Fruit fly (Drosophila melanogaster) whole organism, embryonic: ENCODE data around the gene CG5157.
A peak's percentile ranks its signal among the peaks of the same experiment; 100 is the strongest.

Experiments
- Atf3 ChIP-seq: fragments of 200-800 bp; sonication (Bioruptor generic); optimal IDR thresholded peaks from 3 replicates; lab custom pipeline; 2016; ENCODE audit warnings: missing biosample characterization, missing genetic modification characterization
- Awh ChIP-seq: fragments of 200-800 bp; sonication (Bioruptor generic); IDR thresholded peaks from 2 replicates; pipeline ENCODE4, ENCODE4 v1.3.6; 2022; ENCODE audit warnings: missing biosample characterization, missing genetic modification characterization
- CG10654 ChIP-seq: fragments of 200-800 bp; sonication (Bioruptor generic); optimal IDR thresholded peaks from 2 replicates; lab custom pipeline; 2016; ENCODE audit warnings: missing biosample characterization, missing genetic modification characterization
- CG11723 ChIP-seq: fragments of 200-800 bp; sonication (Bioruptor generic); optimal IDR thresholded peaks from 2 replicates; lab custom pipeline; 2017; ENCODE audit warnings: missing biosample characterization, mild to moderate bottlenecking, missing genetic modification characterization
- CG12155 ChIP-seq: fragments of 200-800 bp; sonication (Bioruptor generic); optimal IDR thresholded peaks from 3 replicates; lab custom pipeline; 2016; ENCODE audit warnings: missing biosample characterization, missing genetic modification characterization
- CG12769 ChIP-seq: fragments of 200-800 bp; sonication (Bioruptor generic); optimal IDR thresholded peaks from 2 replicates; lab custom pipeline; 2019; ENCODE audit warnings: missing biosample characterization, mild to moderate bottlenecking, missing genetic modification characterization, moderate library complexity
- CG12942 ChIP-seq: fragments of 200-800 bp; sonication (Bioruptor generic); optimal IDR thresholded peaks from 3 replicates; lab custom pipeline; 2016; ENCODE audit warnings: missing biosample characterization, missing genetic modification characterization
- CG13123 ChIP-seq: fragments of 200-800 bp; sonication (Bioruptor generic); optimal IDR thresholded peaks from 2 replicates; lab custom pipeline; 2016; ENCODE audit warnings: missing biosample characterization, missing genetic modification characterization
- CG15269 ChIP-seq: fragments of 200-800 bp; sonication (Bioruptor generic); optimal IDR thresholded peaks from 2 replicates; lab custom pipeline; 2018; ENCODE audit warnings: missing biosample characterization, mild to moderate bottlenecking, missing genetic modification characterization, moderate library complexity
- CG1603 ChIP-seq: fragments of 200-800 bp; sonication (Bioruptor generic); optimal IDR thresholded peaks from 2 replicates; lab custom pipeline; 2019; ENCODE audit warnings: missing biosample characterization, mild to moderate bottlenecking, missing genetic modification characterization, moderate library complexity
- CG16863 ChIP-seq: fragments of 200-800 bp; sonication (Bioruptor generic); optimal IDR thresholded peaks from 3 replicates; lab custom pipeline; 2016; ENCODE audit warnings: missing biosample characterization, missing genetic modification characterization
- CG17361 ChIP-seq: fragments of 200-800 bp; sonication (Bioruptor generic); IDR thresholded peaks from 3 replicates; pipeline ENCODE4 v1.3.6; 2022; ENCODE audit warnings: missing biosample characterization, missing genetic modification characterization
- CG17568 ChIP-seq: fragments of 200-800 bp; sonication (Bioruptor generic); optimal IDR thresholded peaks from 2 replicates; lab custom pipeline; 2018; ENCODE audit warnings: missing biosample characterization, mild to moderate bottlenecking, missing genetic modification characterization, moderate library complexity
- CG17912 ChIP-seq: fragments of 200-800 bp; sonication (Bioruptor generic); optimal IDR thresholded peaks from 2 replicates; lab custom pipeline; 2018; ENCODE audit warnings: missing biosample characterization, mild to moderate bottlenecking, missing genetic modification characterization
- CG4424 ChIP-seq: fragments of 200-800 bp; sonication (Bioruptor generic); optimal IDR thresholded peaks from 3 replicates; lab custom pipeline; 2016; ENCODE audit warnings: missing biosample characterization, missing genetic modification characterization
- CG6683 ChIP-seq: fragments of 200-800 bp; sonication (Bioruptor generic); optimal IDR thresholded peaks from 2 replicates; lab custom pipeline; 2017; ENCODE audit warnings: missing biosample characterization, mild to moderate bottlenecking, missing genetic modification characterization, missing genetic modification reagents
- D19B ChIP-seq: fragments of 200-800 bp; sonication (Bioruptor generic); optimal IDR thresholded peaks from 2 replicates; lab custom pipeline; 2017; ENCODE audit warnings: missing biosample characterization, mild to moderate bottlenecking, missing genetic modification characterization
- Dad ChIP-seq: fragments of 200-800 bp; sonication (Bioruptor generic); optimal IDR thresholded peaks from 3 replicates; lab custom pipeline; 2016; ENCODE audit warnings: missing biosample characterization, missing genetic modification characterization
- Dek ChIP-seq: fragments of 200-800 bp; sonication (Bioruptor generic); optimal IDR thresholded peaks from 3 replicates; lab custom pipeline; 2019; ENCODE audit warnings: missing biosample characterization, mild to moderate bottlenecking, missing genetic modification characterization, moderate library complexity
- HmgZ ChIP-seq: fragments of 200-800 bp; sonication (Bioruptor generic); optimal IDR thresholded peaks from 2 replicates; lab custom pipeline; 2018; ENCODE audit warnings: missing biosample characterization, mild to moderate bottlenecking, missing genetic modification characterization
- Lim3 ChIP-seq: fragments of 200-800 bp; sonication (Bioruptor generic); IDR thresholded peaks from 2 replicates; pipeline ENCODE4 v1.3.6; 2022; ENCODE audit warnings: missing biosample characterization, missing genetic modification characterization
- MBD-R2 ChIP-seq: fragments of 200-800 bp; sonication (Bioruptor generic); IDR thresholded peaks from 2 replicates; pipeline ENCODE4 v1.3.6; 2022; ENCODE audit warnings: missing biosample characterization, missing genetic modification characterization
- Meics ChIP-seq: fragments of 200-800 bp; sonication (Bioruptor generic); optimal IDR thresholded peaks from 2 replicates; lab custom pipeline; 2017; ENCODE audit warnings: missing biosample characterization, mild to moderate bottlenecking, missing genetic modification characterization
- Mes4 ChIP-seq: fragments of 200-800 bp; sonication (Bioruptor generic); optimal IDR thresholded peaks from 2 replicates; lab custom pipeline; 2016; ENCODE audit warnings: missing biosample characterization, missing genetic modification characterization
- Nf-YA ChIP-seq: fragments of 200-800 bp; sonication (Bioruptor generic); IDR thresholded peaks from 2 replicates; pipeline ENCODE4 v1.3.6; 2022; ENCODE audit warnings: missing biosample characterization, missing genetic modification characterization
- Nf-YC ChIP-seq: fragments of 200-800 bp; optimal IDR thresholded peaks from 3 replicates; lab custom pipeline; 2019; ENCODE audit warnings: missing biosample characterization, mild to moderate bottlenecking, missing genetic modification characterization, moderate library complexity
- NfI ChIP-seq: fragments of 200-800 bp; sonication (Bioruptor generic); optimal IDR thresholded peaks from 3 replicates; lab custom pipeline; 2018; ENCODE audit warnings: missing biosample characterization, mild to moderate bottlenecking, missing genetic modification characterization, moderate library complexity
- Rx ChIP-seq: fragments of 200-800 bp; sonication (Bioruptor generic); IDR thresholded peaks from 2 replicates; pipeline ENCODE4 v1.3.6; 2022; ENCODE audit warnings: missing biosample characterization, missing genetic modification characterization
- ato ChIP-seq: fragments of 200-800 bp; sonication (Bioruptor generic); IDR thresholded peaks from 2 replicates; pipeline ENCODE4 v1.3.6; 2022; ENCODE audit warnings: missing biosample characterization, missing genetic modification characterization; ENCODE audit not compliant: partially characterized antibody
- bab2 ChIP-seq: fragments of 200-800 bp; sonication (Bioruptor generic); optimal IDR thresholded peaks from 2 replicates; lab custom pipeline; 2016; ENCODE audit warnings: missing biosample characterization, missing genetic modification characterization
- bowl ChIP-seq: fragments of 200-800 bp; sonication (Bioruptor generic); IDR thresholded peaks from 2 replicates; pipeline ENCODE4 v1.3.6; 2022; ENCODE audit warnings: missing biosample characterization, missing genetic modification characterization
- bsh ChIP-seq, 2 experiments: fragments of 200-800 bp; sonication (Bioruptor generic); optimal IDR thresholded peaks; 2 replicates each; lab custom pipeline; 2017 to 2018; ENCODE audit warnings: mild to moderate bottlenecking in 2 of 2, missing biosample characterization in 2 of 2, missing genetic modification characterization in 2 of 2, moderate library complexity in 1 of 2
- cato ChIP-seq: fragments of 200-800 bp; sonication (Bioruptor generic); optimal IDR thresholded peaks from 2 replicates; lab custom pipeline; 2016; ENCODE audit warnings: missing biosample characterization, missing genetic modification characterization, borderline replicate concordance
- ewg ChIP-seq: fragments of 200-800 bp; sonication (Bioruptor generic); optimal IDR thresholded peaks from 3 replicates; lab custom pipeline; 2017; ENCODE audit warnings: mild to moderate bottlenecking, missing biosample characterization, missing genetic modification reagents, missing genetic modification characterization
- h ChIP-seq: fragments of >200 bp; optimal IDR thresholded peaks from 2 replicates; lab custom pipeline; 2017
- ham ChIP-seq: fragments of 200-800 bp; sonication (Bioruptor generic); IDR thresholded peaks from 2 replicates; pipeline ENCODE4 v1.3.6; 2022; ENCODE audit warnings: missing biosample characterization, missing genetic modification characterization
- hth ChIP-seq: fragments of >200 bp; optimal IDR thresholded peaks from 2 replicates; lab custom pipeline; 2017; ENCODE audit warnings: inconsistent platforms
- kah ChIP-seq: fragments of 200-800 bp; sonication (Bioruptor generic); optimal IDR thresholded peaks from 2 replicates; lab custom pipeline; 2018; ENCODE audit warnings: missing biosample characterization, mild to moderate bottlenecking, missing genetic modification characterization
- knrl ChIP-seq: fragments of 200-800 bp; sonication (Bioruptor generic); IDR thresholded peaks from 3 replicates; pipeline ENCODE4 v1.3.6; 2022; ENCODE audit warnings: missing biosample characterization, missing genetic modification characterization; ENCODE audit not compliant: partially characterized antibody
- lmd ChIP-seq: fragments of 200-800 bp; sonication (Bioruptor generic); IDR thresholded peaks from 2 replicates; pipeline ENCODE4 v1.3.6; 2022; ENCODE audit warnings: missing biosample characterization, missing genetic modification characterization
- lola ChIP-seq, 3 experiments: fragments of >200 bp in 2 of 3; fragments of 200-800 bp in 1 of 3; sonication (Bioruptor generic) in 1 of 3; optimal IDR thresholded peaks; 2 replicates each; lab custom pipeline; 2017 to 2019; ENCODE audit warnings: missing biosample characterization in 3 of 3, missing genetic modification characterization in 3 of 3, mild to moderate bottlenecking in 1 of 3, moderate library complexity in 1 of 3
- oc ChIP-seq: fragments of 200-800 bp; sonication (Bioruptor generic); optimal IDR thresholded peaks from 2 replicates; lab custom pipeline; 2018; ENCODE audit warnings: missing biosample characterization, mild to moderate bottlenecking, missing genetic modification characterization, moderate library complexity
- odd ChIP-seq: fragments of 200-800 bp; sonication (Bioruptor generic); optimal IDR thresholded peaks from 2 replicates; lab custom pipeline; 2017; ENCODE audit warnings: missing biosample characterization, mild to moderate bottlenecking, missing genetic modification characterization
- org-1 ChIP-seq: fragments of 200-800 bp; sonication (Bioruptor generic); optimal IDR thresholded peaks from 2 replicates; lab custom pipeline; 2017; ENCODE audit warnings: missing biosample characterization, missing genetic modification characterization
- p53 ChIP-seq: fragments of 200-800 bp; sonication (Bioruptor generic); optimal IDR thresholded peaks from 2 replicates; lab custom pipeline; 2016; ENCODE audit warnings: missing biosample characterization, missing genetic modification characterization
- ro ChIP-seq: fragments of 200-800 bp; sonication (Bioruptor generic); IDR thresholded peaks from 2 replicates; pipeline ENCODE4 v1.3.6; 2022; ENCODE audit warnings: missing biosample characterization, missing genetic modification characterization
- sd ChIP-seq: fragments of 200-800 bp; sonication (Bioruptor generic); optimal IDR thresholded peaks from 3 replicates; lab custom pipeline; 2018; ENCODE audit warnings: missing biosample characterization, mild to moderate bottlenecking, missing genetic modification characterization, moderate library complexity
- sr ChIP-seq: fragments of 200-800 bp; sonication (Bioruptor generic); IDR thresholded peaks from 3 replicates; pipeline ENCODE4 v1.3.6; 2022; ENCODE audit warnings: missing biosample characterization, missing genetic modification characterization
- tap ChIP-seq: fragments of 200-800 bp; optimal IDR thresholded peaks from 3 replicates; lab custom pipeline; 2019; ENCODE audit warnings: missing biosample characterization, mild to moderate bottlenecking, missing genetic modification characterization, moderate library complexity
- trh ChIP-seq: fragments of 200-800 bp; sonication (Bioruptor generic); optimal IDR thresholded peaks from 2 replicates; lab custom pipeline; 2016; ENCODE audit warnings: missing biosample characterization, missing genetic modification characterization
- z ChIP-seq: fragments of 200-800 bp; sonication (Bioruptor generic); IDR thresholded peaks from 3 replicates; pipeline ENCODE4 v1.3.6; 2022; ENCODE audit warnings: missing biosample characterization, missing genetic modification characterization

CG5157 gene

DNA sequence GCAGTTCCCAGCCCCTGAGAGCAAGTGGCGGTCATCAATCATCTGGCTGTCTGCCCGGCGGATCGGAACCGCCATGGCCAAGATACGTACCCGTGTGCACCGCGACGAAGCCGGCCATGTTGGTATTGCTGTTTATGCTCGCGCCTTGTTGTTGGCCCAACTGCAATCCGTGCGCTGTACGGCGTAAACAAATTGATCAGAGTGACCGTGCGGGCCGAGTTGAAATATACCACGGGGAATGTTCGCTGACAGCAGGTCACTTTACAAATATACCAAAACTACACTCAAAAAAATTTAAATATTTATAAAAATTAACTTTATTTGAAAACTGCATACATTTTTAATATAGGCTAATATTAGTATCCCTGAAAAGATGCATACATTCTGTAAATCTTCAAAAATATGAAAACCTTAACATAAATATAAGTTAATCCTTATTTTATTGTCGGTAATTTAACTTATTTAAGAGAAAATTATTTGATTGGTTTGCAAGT, 50.3 kb downstream of the CG5157 start, which contains the start of gene Tasp1 (continued):
- TF ChIP-seq Dek (tag; lab: Kevin White, UChicago): peak; percentile 81
- TF ChIP-seq Rx: no peak
- no peak for TF ChIP-seq CG11723 (GFP tag; lab: Kevin White, UChicago)
- peak; percentile 53 for TF ChIP-seq tap (tag; lab: Kevin White, UChicago)
- TF ChIP-seq D19B (GFP tag; lab: Kevin White, UChicago): no peak
- TF ChIP-seq sr (GFP tag; lab: Robert Waterston, UW): 0 out of 3 replicates have a peak, but pooled peaks have one; percentile 25
- no peak for TF ChIP-seq hth (lab: Kevin White, UChicago)
- TF ChIP-seq cato (GFP tag; lab: Kevin White, UChicago): no peak
- TF ChIP-seq lola (GFP tag; optimal IDR thresholded peaks at IDR 0.05; lab: Kevin White, UChicago): peak in 1 of 3 experiments; percentile 69
- TF ChIP-seq oc: no peak
- TF ChIP-seq ato (GFP tag; lab: Robert Waterston, UW): peak; percentile 8; the same call in 1 of the 2 replicates
- TF ChIP-seq Meics: peak; percentile 73
- TF ChIP-seq Nf-YC (tag; lab: Kevin White, UChicago): no peak
- TF ChIP-seq Nf-YA (GFP tag; lab: Robert Waterston, UW): peak; percentile 39; the same call in 1 of the 2 replicates
- TF ChIP-seq CG13123 (GFP tag; lab: Kevin White, UChicago): no peak
- TF ChIP-seq kah (GFP tag; lab: Kevin White, UChicago): peak; percentile 40
- TF ChIP-seq lmd (GFP tag; lab: Robert Waterston, UW): peak; percentile 71
- TF ChIP-seq Atf3: no peak
- peak; percentile 45 for TF ChIP-seq NfI (GFP tag; lab: Kevin White, UChicago)
- 0 out of 2 replicates have a peak, but pooled peaks have one; percentile 32 for TF ChIP-seq ro (GFP tag; lab: Robert Waterston, UW)
- TF ChIP-seq CG12769 (tag; lab: Kevin White, UChicago): no peak
- TF ChIP-seq h: no peak
- TF ChIP-seq HmgZ (tag; lab: Kevin White, UChicago): peak; percentile 50
- TF ChIP-seq ham (GFP tag; lab: Robert Waterston, UW): no peak
- TF ChIP-seq bab2: no peak
- TF ChIP-seq trh (GFP tag; lab: Kevin White, UChicago): no peak
- no peak for TF ChIP-seq bowl
- TF ChIP-seq sd (tag; lab: Kevin White, UChicago): peak; percentile 86
- TF ChIP-seq org-1 (GFP tag; lab: Kevin White, UChicago): no peak
- TF ChIP-seq bsh (GFP tag; optimal IDR thresholded peaks at IDR 0.05; lab: Kevin White, UChicago): peak in 1 of 2 experiments; percentile 74
- no peak for TF ChIP-seq Lim3 (GFP tag; lab: Robert Waterston, UW)
- TF ChIP-seq Awh: no peak
- TF ChIP-seq CG16863 (GFP tag; lab: Kevin White, UChicago): no peak
- TF ChIP-seq odd (GFP tag; lab: Kevin White, UChicago): no peak
- TF ChIP-seq p53 (GFP tag; lab: Kevin White, UChicago): no peak
- peak; percentile 39 for TF ChIP-seq ewg (GFP tag; lab: Kevin White, UChicago)
- TF ChIP-seq z: no peak
- no peak for TF ChIP-seq CG17912
- TF ChIP-seq CG17568 (GFP tag; lab: Kevin White, UChicago): no peak
- TF ChIP-seq Mes4 (GFP tag; lab: Kevin White, UChicago): no peak
- TF ChIP-seq CG15269 (tag; lab: Kevin White, UChicago): no peak
- TF ChIP-seq CG10654: peak; percentile 19
- peak; percentile 96 for TF ChIP-seq MBD-R2 (GFP tag; lab: Robert Waterston, UW)
- TF ChIP-seq knrl (GFP tag; lab: Robert Waterston, UW): no peak; the same call in 2 of the 3 replicates
- TF ChIP-seq CG17361 (GFP tag; lab: Robert Waterston, UW): no peak; the same call in 1 of the 3 replicates
- TF ChIP-seq CG6683 (GFP tag; lab: Kevin White, UChicago): peak; percentile 31
- peak; percentile 12 for TF ChIP-seq CG12942 (GFP tag; lab: Kevin White, UChicago)
- TF ChIP-seq CG12155 (GFP tag; lab: Kevin White, UChicago): peak; percentile 59
- TF ChIP-seq Dad (GFP tag; lab: Kevin White, UChicago): no peak
- peak; percentile 62 for TF ChIP-seq CG4424 (GFP tag; lab: Kevin White, UChicago)
- no peak for TF ChIP-seq CG1603
